Fruit fly (Drosophila melanogaster) whole organism, embryonic: ENCODE data around the gene CG12115.
A peak's percentile ranks its signal among the peaks of the same experiment; 100 is the strongest.

Experiments used
- Antp ChIP-seq: fragments of 200-800 bp; sonication (Bioruptor generic); optimal IDR thresholded peaks from 3 replicates; lab custom pipeline; 2016; ENCODE audit warnings: missing biosample characterization, missing genetic modification characterization
- CG10366 ChIP-seq: fragments of 200-800 bp; sonication (Bioruptor generic); IDR thresholded peaks from 2 replicates; pipeline ENCODE4 v1.3.6; 2022; ENCODE audit warnings: missing biosample characterization, missing genetic modification characterization
- CG10565 ChIP-seq: fragments of 200-800 bp; sonication (Bioruptor generic); optimal IDR thresholded peaks from 3 replicates; lab custom pipeline; 2016; ENCODE audit warnings: missing biosample characterization, mild to moderate bottlenecking, missing genetic modification characterization
- CG12299 ChIP-seq: fragments of 200-800 bp; sonication (Bioruptor generic); optimal IDR thresholded peaks from 2 replicates; lab custom pipeline; 2018; ENCODE audit warnings: missing biosample characterization, mild to moderate bottlenecking, missing genetic modification characterization
- CG12391 ChIP-seq: fragments of 200-800 bp; sonication (Bioruptor generic); optimal IDR thresholded peaks from 3 replicates; lab custom pipeline; 2018; ENCODE audit warnings: missing biosample characterization, mild to moderate bottlenecking, missing genetic modification characterization, moderate library complexity
- CG12942 ChIP-seq: fragments of 200-800 bp; sonication (Bioruptor generic); optimal IDR thresholded peaks from 3 replicates; lab custom pipeline; 2016; ENCODE audit warnings: missing biosample characterization, missing genetic modification characterization
- CG13775 ChIP-seq: fragments of 200-800 bp; sonication (Bioruptor generic); optimal IDR thresholded peaks from 3 replicates; lab custom pipeline; 2017; ENCODE audit warnings: missing biosample characterization, mild to moderate bottlenecking, missing genetic modification characterization
- CG14710 ChIP-seq: fragments of 200-800 bp; sonication (Bioruptor generic); optimal IDR thresholded peaks from 3 replicates; lab custom pipeline; 2019; ENCODE audit warnings: missing biosample characterization, mild to moderate bottlenecking, missing genetic modification characterization, moderate library complexity
- CG17186 ChIP-seq: fragments of 200-800 bp; sonication (Bioruptor generic); optimal IDR thresholded peaks from 3 replicates; lab custom pipeline; 2017; ENCODE audit warnings: missing biosample characterization, missing genetic modification reagents, missing genetic modification characterization
- CG17802 ChIP-seq: fragments of 200-800 bp; sonication (Bioruptor generic); optimal IDR thresholded peaks from 2 replicates; lab custom pipeline; 2018; ENCODE audit warnings: missing biosample characterization, mild to moderate bottlenecking, missing genetic modification characterization, moderate library complexity
- CG1792 ChIP-seq: fragments of 200-800 bp; sonication (Bioruptor generic); optimal IDR thresholded peaks from 2 replicates; lab custom pipeline; 2016; ENCODE audit warnings: missing biosample characterization, missing genetic modification characterization
- CG3407 ChIP-seq: fragments of 200-800 bp; sonication (Bioruptor generic); optimal IDR thresholded peaks from 2 replicates; lab custom pipeline; 2018; ENCODE audit warnings: missing biosample characterization, mild to moderate bottlenecking, missing genetic modification characterization
- CG42726 ChIP-seq: fragments of 200-800 bp; sonication (Bioruptor generic); IDR thresholded peaks from 2 replicates; pipeline ENCODE4 v1.3.6; 2022; ENCODE audit warnings: missing biosample characterization, missing genetic modification characterization; ENCODE audit not compliant: partially characterized antibody
- CG4707 ChIP-seq: fragments of 200-800 bp; sonication (Bioruptor generic); optimal IDR thresholded peaks from 2 replicates; lab custom pipeline; 2018; ENCODE audit warnings: missing biosample characterization, mild to moderate bottlenecking, missing genetic modification characterization, moderate library complexity
- CG4854 ChIP-seq: fragments of 200-800 bp; sonication (Bioruptor generic); optimal IDR thresholded peaks from 2 replicates; lab custom pipeline; 2016; ENCODE audit warnings: missing biosample characterization, missing genetic modification characterization, inconsistent platforms
- CG5953 ChIP-seq: fragments of 200-800 bp; sonication (Bioruptor generic); IDR thresholded peaks from 2 replicates; pipeline ENCODE4 v1.3.6; 2022; ENCODE audit warnings: missing biosample characterization, missing genetic modification characterization
- CG6254 ChIP-seq: fragments of 200-800 bp; sonication (Bioruptor generic); optimal IDR thresholded peaks from 3 replicates; lab custom pipeline; 2017; ENCODE audit warnings: mild to moderate bottlenecking, missing biosample characterization, missing genetic modification reagents, missing genetic modification characterization
- CG6272 ChIP-seq: fragments of 200-800 bp; sonication (Bioruptor generic); IDR thresholded peaks from 2 replicates; pipeline ENCODE4 v1.3.6; 2022; ENCODE audit warnings: missing biosample characterization, missing genetic modification characterization
- CG8089 ChIP-seq: fragments of 200-800 bp; sonication (Bioruptor generic); optimal IDR thresholded peaks from 3 replicates; lab custom pipeline; 2016; ENCODE audit warnings: missing biosample characterization, missing genetic modification characterization
- CG9727 ChIP-seq: fragments of 200-800 bp; sonication (Bioruptor generic); optimal IDR thresholded peaks from 3 replicates; lab custom pipeline; 2017; ENCODE audit warnings: missing biosample characterization, mild to moderate bottlenecking, missing genetic modification characterization
- CG9817 ChIP-seq: fragments of 200-800 bp; sonication (Bioruptor generic); optimal IDR thresholded peaks from 2 replicates; lab custom pipeline; 2018; ENCODE audit warnings: missing biosample characterization, mild to moderate bottlenecking, missing genetic modification characterization, moderate library complexity
- Chrac-16 ChIP-seq: fragments of 200-800 bp; sonication (Bioruptor generic); optimal IDR thresholded peaks from 3 replicates; lab custom pipeline; 2016; ENCODE audit warnings: missing biosample characterization, missing genetic modification characterization
- Fer3 ChIP-seq: fragments of 200-800 bp; sonication (Bioruptor generic); optimal IDR thresholded peaks from 2 replicates; lab custom pipeline; 2018; ENCODE audit warnings: missing biosample characterization, mild to moderate bottlenecking, missing genetic modification characterization, moderate library complexity
- HHEX ChIP-seq: fragments of 200-800 bp; sonication (Bioruptor generic); optimal IDR thresholded peaks from 3 replicates; lab custom pipeline; 2017; ENCODE audit warnings: missing biosample characterization, mild to moderate bottlenecking, missing genetic modification characterization, missing genetic modification reagents
- HmgZ ChIP-seq: fragments of 200-800 bp; sonication (Bioruptor generic); optimal IDR thresholded peaks from 2 replicates; lab custom pipeline; 2018; ENCODE audit warnings: missing biosample characterization, mild to moderate bottlenecking, missing genetic modification characterization
- Lhr ChIP-seq: fragments of 200-800 bp; sonication (Bioruptor generic); optimal IDR thresholded peaks from 3 replicates; lab custom pipeline; 2017; ENCODE audit warnings: mild to moderate bottlenecking, missing biosample characterization, missing genetic modification reagents, missing genetic modification characterization
- Lpt ChIP-seq: fragments of >200 bp; optimal IDR thresholded peaks from 2 replicates; lab custom pipeline; 2018; ENCODE audit warnings: missing biosample characterization, missing genetic modification characterization
- MTF-1 ChIP-seq: fragments of 200-800 bp; sonication (Bioruptor generic); optimal IDR thresholded peaks from 2 replicates; lab custom pipeline; 2018; ENCODE audit warnings: missing biosample characterization, mild to moderate bottlenecking, missing genetic modification characterization, borderline replicate concordance
- NK7.1 ChIP-seq: fragments of 200-800 bp; sonication (Bioruptor generic); optimal IDR thresholded peaks from 3 replicates; lab custom pipeline; 2016; ENCODE audit warnings: missing biosample characterization, missing genetic modification characterization
- Ptx1 ChIP-seq: fragments of 200-800 bp; sonication (Bioruptor generic); IDR thresholded peaks from 2 replicates; pipeline ENCODE4 v1.3.6; 2022; ENCODE audit warnings: missing biosample characterization, missing genetic modification characterization
- az2 ChIP-seq: fragments of 200-800 bp; sonication (Bioruptor generic); optimal IDR thresholded peaks from 3 replicates; lab custom pipeline; 2016; ENCODE audit warnings: missing biosample characterization, missing genetic modification characterization
- cad ChIP-seq: fragments of >200 bp; optimal IDR thresholded peaks from 2 replicates; lab custom pipeline; 2017; ENCODE audit warnings: missing biosample characterization, missing genetic modification characterization
- cas ChIP-seq: fragments of 200-800 bp; sonication (Bioruptor generic); IDR thresholded peaks from 2 replicates; pipeline ENCODE4 v1.3.6; 2022; ENCODE audit warnings: missing biosample characterization, missing genetic modification characterization
- chinmo ChIP-seq: fragments of 200-800 bp; sonication (Bioruptor generic); IDR thresholded peaks from 4 replicates; pipeline ENCODE4 v1.3.6; 2022; ENCODE audit warnings: missing biosample characterization, missing genetic modification characterization; ENCODE audit not compliant: partially characterized antibody
- crc ChIP-seq: fragments of 200-800 bp; sonication (Bioruptor generic); optimal IDR thresholded peaks from 2 replicates; lab custom pipeline; 2016; ENCODE audit warnings: missing biosample characterization, missing genetic modification characterization
- dimm ChIP-seq: fragments of 200-800 bp; sonication (Bioruptor generic); IDR thresholded peaks from 2 replicates; pipeline ENCODE4 v1.3.6; 2022; ENCODE audit warnings: missing biosample characterization, missing genetic modification characterization
- disco-r ChIP-seq: fragments of 200-800 bp; sonication (Bioruptor generic); optimal IDR thresholded peaks from 2 replicates; lab custom pipeline; 2016; ENCODE audit warnings: missing biosample characterization, missing genetic modification characterization
- en ChIP-seq: fragments of 200-800 bp; sonication (Bioruptor generic); optimal IDR thresholded peaks from 2 replicates; lab custom pipeline; 2016; ENCODE audit warnings: missing biosample characterization, missing genetic modification characterization
- ewg ChIP-seq: fragments of 200-800 bp; sonication (Bioruptor generic); optimal IDR thresholded peaks from 3 replicates; lab custom pipeline; 2017; ENCODE audit warnings: mild to moderate bottlenecking, missing biosample characterization, missing genetic modification reagents, missing genetic modification characterization
- ftz-f1 ChIP-seq: fragments of 200-800 bp; sonication (Bioruptor generic); optimal IDR thresholded peaks from 2 replicates; lab custom pipeline; 2016; ENCODE audit warnings: missing biosample characterization, missing genetic modification characterization
- gcm ChIP-seq: fragments of 200-800 bp; sonication (Bioruptor generic); optimal IDR thresholded peaks from 2 replicates; lab custom pipeline; 2019; ENCODE audit warnings: missing biosample characterization, mild to moderate bottlenecking, missing genetic modification characterization, moderate library complexity
- grau ChIP-seq: fragments of 200-800 bp; optimal IDR thresholded peaks from 3 replicates; lab custom pipeline; 2019; ENCODE audit warnings: missing biosample characterization, mild to moderate bottlenecking, missing genetic modification characterization, moderate library complexity
- hb ChIP-seq: fragments of 200-800 bp; sonication (Bioruptor generic); IDR thresholded peaks from 3 replicates; pipeline ENCODE4 v1.3.6; 2022; ENCODE audit warnings: missing biosample characterization, missing genetic modification characterization; ENCODE audit not compliant: partially characterized antibody
- kni ChIP-seq: fragments of 200-800 bp; sonication (Bioruptor generic); optimal IDR thresholded peaks from 3 replicates; lab custom pipeline; 2017; ENCODE audit warnings: mild to moderate bottlenecking, missing biosample characterization, missing genetic modification reagents, missing genetic modification characterization
- oc ChIP-seq: fragments of 200-800 bp; sonication (Bioruptor generic); optimal IDR thresholded peaks from 2 replicates; lab custom pipeline; 2018; ENCODE audit warnings: missing biosample characterization, mild to moderate bottlenecking, missing genetic modification characterization, moderate library complexity
- org-1 ChIP-seq: fragments of 200-800 bp; sonication (Bioruptor generic); optimal IDR thresholded peaks from 2 replicates; lab custom pipeline; 2017; ENCODE audit warnings: missing biosample characterization, missing genetic modification characterization
- prd ChIP-seq, 3 experiments: fragments of >200 bp in 2 of 3; fragments of 200-800 bp in 1 of 3; sonication (Bioruptor generic) in 1 of 3; optimal IDR thresholded peaks in 2 of 3; IDR thresholded peaks in 1 of 3; 2 replicates in 2 of 3; 3 replicates in 1 of 3; pipeline versions ENCODE4 v1.3.6 to Lab custom; 2017 to 2022; ENCODE audit warnings: missing biosample characterization in 1 of 3, missing genetic modification characterization in 1 of 3
- seq ChIP-seq: fragments of 200-800 bp; sonication (Bioruptor generic); IDR thresholded peaks from 2 replicates; pipeline ENCODE4 v1.3.6; 2022; ENCODE audit warnings: missing biosample characterization, missing genetic modification characterization
- stc ChIP-seq: fragments of 200-800 bp; sonication (Bioruptor generic); IDR thresholded peaks from 2 replicates; pipeline ENCODE4 v1.3.6; 2022; ENCODE audit warnings: missing biosample characterization, missing genetic modification characterization
- tgo ChIP-seq: fragments of 200-800 bp; sonication (Bioruptor generic); IDR thresholded peaks from 3 replicates; pipeline ENCODE4 v1.3.6; 2022; ENCODE audit warnings: missing biosample characterization, missing genetic modification characterization
- usp ChIP-seq: fragments of >200 bp; optimal IDR thresholded peaks from 2 replicates; lab custom pipeline; 2017; ENCODE audit warnings: missing biosample characterization, missing genetic modification characterization

The CG12115 gene

dm6 chrX:9220434-9220833, 30.0 kb upstream of the CG12115 start (continued):
- TF ChIP-seq gcm (GFP tag; lab: Kevin White, UChicago), result no peak
- TF ChIP-seq Lpt (GFP tag; lab: Kevin White, UChicago), result no peak
- no peak for TF ChIP-seq Fer3 (tag; lab: Kevin White, UChicago)
- no peak for TF ChIP-seq CG10366 (GFP tag; lab: Robert Waterston, UW)
- no peak for TF ChIP-seq CG1792
- TF ChIP-seq CG4854, result no peak
- no peak for TF ChIP-seq CG13775 (GFP tag; lab: Kevin White, UChicago)
- no peak for TF ChIP-seq NK7.1 (GFP tag; lab: Kevin White, UChicago)
- peak; percentile 80 for TF ChIP-seq grau
- no peak for TF ChIP-seq CG10565 (GFP tag; lab: Kevin White, UChicago)
- no peak for TF ChIP-seq en (GFP tag; lab: Kevin White, UChicago)
- no peak for TF ChIP-seq hb (GFP tag; lab: Robert Waterston, UW)
- TF ChIP-seq CG12299 (tag; lab: Kevin White, UChicago), result no peak
- 0 out of 2 replicates have a peak, but pooled peaks have one; percentile 27 for TF ChIP-seq CG6272 (GFP tag; lab: Robert Waterston, UW)
- no peak for TF ChIP-seq CG17186 (GFP tag; lab: Kevin White, UChicago)
- TF ChIP-seq CG4707 (GFP tag; lab: Kevin White, UChicago), result no peak
- no peak for TF ChIP-seq stc (GFP tag; lab: Robert Waterston, UW)
- no peak for TF ChIP-seq CG9727 (GFP tag; lab: Kevin White, UChicago)
- TF ChIP-seq ewg, result no peak
- no peak for TF ChIP-seq cas
- TF ChIP-seq CG42726 (GFP tag; lab: Robert Waterston, UW), result no peak
- no peak for TF ChIP-seq CG3407 (GFP tag; lab: Kevin White, UChicago)
- no peak for TF ChIP-seq HmgZ (tag; lab: Kevin White, UChicago)
- TF ChIP-seq CG12942 (GFP tag; lab: Kevin White, UChicago), result no peak
- TF ChIP-seq dimm, result no peak
- peak; percentile 15 for TF ChIP-seq CG12391 (tag; lab: Kevin White, UChicago)
- TF ChIP-seq usp (GFP tag; lab: Kevin White, UChicago), result no peak
- TF ChIP-seq kni, result no peak
- no peak for TF ChIP-seq CG6254 (GFP tag; lab: Kevin White, UChicago)
- no peak for TF ChIP-seq crc
- no peak for TF ChIP-seq MTF-1 (GFP tag; lab: Kevin White, UChicago)
- TF ChIP-seq CG5953 (GFP tag; lab: Robert Waterston, UW), result no peak
- TF ChIP-seq CG8089 (GFP tag; lab: Kevin White, UChicago), result no peak
- TF ChIP-seq Antp (GFP tag; lab: Kevin White, UChicago), result peak; percentile 32
- TF ChIP-seq CG9817 (tag; lab: Kevin White, UChicago), result no peak
- TF ChIP-seq CG14710 (tag; lab: Kevin White, UChicago), result no peak
- TF ChIP-seq Ptx1 (GFP tag; lab: Robert Waterston, UW), result peak; percentile 40; the same call in 1 of the 2 replicates
- TF ChIP-seq CG17802 (tag; lab: Kevin White, UChicago), result no peak
- no peak for TF ChIP-seq seq (GFP tag; lab: Robert Waterston, UW)
- no peak for TF ChIP-seq Lhr (GFP tag; lab: Kevin White, UChicago)
- no peak for TF ChIP-seq tgo (GFP tag; lab: Robert Waterston, UW)
- no peak for TF ChIP-seq prd (optimal IDR thresholded peaks at IDR 0.05; lab: Kevin White, UChicago)
- peak; percentile 74 for TF ChIP-seq prd (GFP tag; IDR thresholded peaks at IDR 0.05; lab: Robert Waterston, UW)
- TF ChIP-seq cad (GFP tag; lab: Kevin White, UChicago), result no peak
- no peak for TF ChIP-seq Chrac-16 (GFP tag; lab: Kevin White, UChicago)
- TF ChIP-seq chinmo (GFP tag; lab: Robert Waterston, UW), result no peak
- no peak for TF ChIP-seq org-1 (GFP tag; lab: Kevin White, UChicago)
- no peak for TF ChIP-seq ftz-f1
- TF ChIP-seq oc (tag; lab: Kevin White, UChicago), result no peak
- TF ChIP-seq disco-r (GFP tag; lab: Kevin White, UChicago), result no peak
- TF ChIP-seq HHEX (GFP tag; lab: Kevin White, UChicago), result no peak
- no peak for TF ChIP-seq az2
